Fruit fly (Drosophila melanogaster) Kc167 (cell line): ENCODE data around the gene omd.

Experiments used
- Myc ChIP-seq: fragments of >200 bp; optimal IDR thresholded peaks from 2 replicates; lab custom pipeline; 2017; ENCODE audit warnings: missing external identifiers
- h ChIP-seq: fragments of >200 bp; optimal IDR thresholded peaks from 3 replicates; lab custom pipeline; 2018; ENCODE audit warnings: missing external identifiers
- insv ChIP-seq: fragments of >200 bp; optimal IDR thresholded peaks from 3 replicates; lab custom pipeline; 2018; ENCODE audit warnings: missing external identifiers
- psq ChIP-seq: fragments of >200 bp; optimal IDR thresholded peaks from 2 replicates; lab custom pipeline; 2017; ENCODE audit warnings: missing external identifiers

DNA sequence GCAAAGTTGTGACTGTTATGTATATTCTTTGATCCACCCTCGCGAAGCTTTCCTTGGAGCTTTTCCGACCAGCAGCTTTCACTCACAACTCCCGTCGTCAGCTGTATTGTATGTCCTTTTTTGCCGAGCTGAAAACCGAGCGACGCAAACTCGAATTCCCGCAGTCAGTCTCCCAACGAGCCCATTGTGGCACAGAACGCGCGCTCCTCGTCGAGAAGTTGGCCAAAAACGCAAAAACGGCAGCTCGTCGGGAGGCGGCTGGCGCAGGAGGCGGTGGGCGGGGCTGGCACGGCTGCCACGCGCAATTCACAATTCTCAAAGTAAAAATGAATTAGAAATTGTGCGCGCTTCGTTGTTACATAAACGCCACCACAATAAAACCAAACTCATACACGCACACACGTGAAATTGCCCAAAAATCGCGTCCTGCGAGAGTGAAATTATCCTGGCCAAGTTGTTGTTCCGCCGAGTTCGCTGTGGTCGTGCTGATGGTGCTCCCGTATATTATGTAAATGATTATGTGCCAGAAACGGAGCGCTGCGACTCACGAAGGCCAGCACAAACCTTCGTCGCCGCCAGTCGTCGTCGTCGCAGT lies 48.4 kb upstream of the omd start:
- TF ChIP-seq Myc (lab: Kevin White, UChicago) (no peak), h (lab: Kevin White, UChicago) (no peak), insv (lab: Kevin White, UChicago) (no peak), psq (no peak)
